Worm (Caenorhabditis elegans) whole organism, midembryonic: Measurements from ENCODE around the gene gar-2.

Source experiments
- cog-1 ChIP-seq: sonication (generic microtip); optimal IDR thresholded peaks from 2 replicates; lab custom pipeline; 2016; ENCODE audit warnings: missing genetic modification characterization, missing compliant biosample characterization
- flt-1 ChIP-seq: fragments of 200-800 bp; sonication (Bioruptor generic); IDR thresholded peaks from 2 replicates; pipeline ENCODE4 v1.3.6; 2022; ENCODE audit warnings: missing genetic modification characterization, missing compliant biosample characterization
- klf-2 ChIP-seq: fragments of 200-800 bp; sonication (Bioruptor generic); conservative IDR thresholded peaks from 2 replicates; pipeline ENCODE4 v1.3.6; 2022; ENCODE audit warnings: missing genetic modification reagents, missing genetic modification characterization, missing compliant biosample characterization
- ref-1 ChIP-seq: fragments of 200-800 bp; sonication (Bioruptor generic); conservative IDR thresholded peaks from 2 replicates; pipeline ENCODE4 v1.3.6; 2022; ENCODE audit warnings: missing genetic modification reagents, missing genetic modification characterization, missing compliant biosample characterization
- ztf-23 ChIP-seq: fragments of 200-800 bp; sonication (Bioruptor generic); IDR thresholded peaks from 2 replicates; pipeline ENCODE4 v1.3.6; 2022; ENCODE audit warnings: missing genetic modification reagents, missing genetic modification characterization, missing compliant biosample characterization

- TF ChIP-seq klf-2 (GFP tag; lab: Robert Waterston, UW) (no peak), ztf-23 (no peak), cog-1 (tag; lab: Kevin White, UChicago) (no peak), ref-1 (GFP tag; lab: Robert Waterston, UW) (no peak), flt-1 (no peak)
Measured at ce11 chrIII:6351438-6351837, 42.3 kb downstream of the gar-2 start.
